Worm (Caenorhabditis elegans): ENCODE measurements around the gene F13C5.5.

ce11 chrX:591056-591455 is 17.2 kb downstream of the F13C5.5 start:
- TF ChIP-seq nhr-28 (tag; optimal IDR thresholded peaks at IDR 0.05) (no peak), tbx-8 (GFP tag; optimal IDR thresholded peaks at IDR 0.05) (no peak), nhr-76 (tag; optimal IDR thresholded peaks at IDR 0.05) (no peak)

All from whole organism, mixed stage, embryonic.